Fruit fly (Drosophila melanogaster) whole organism, embryonic: ENCODE measurements around the gene CG43179.
A peak's percentile ranks its signal among the peaks of the same experiment; 100 is the strongest.

Experiments used
- Antp ChIP-seq: fragments of 200-800 bp; sonication (Bioruptor generic); optimal IDR thresholded peaks from 3 replicates; lab custom pipeline; 2016; ENCODE audit warnings: missing biosample characterization, missing genetic modification characterization
- B-H2 ChIP-seq: fragments of 200-800 bp; sonication (Bioruptor generic); optimal IDR thresholded peaks from 2 replicates; lab custom pipeline; 2018; ENCODE audit warnings: missing biosample characterization, mild to moderate bottlenecking, missing genetic modification characterization
- Bdp1 ChIP-seq: fragments of 200-800 bp; sonication (Bioruptor generic); optimal IDR thresholded peaks from 3 replicates; lab custom pipeline; 2016; ENCODE audit warnings: missing biosample characterization, missing genetic modification characterization
- CG10147 ChIP-seq: fragments of 200-800 bp; sonication (Bioruptor generic); optimal IDR thresholded peaks from 2 replicates; lab custom pipeline; 2019; ENCODE audit warnings: missing biosample characterization, mild to moderate bottlenecking, missing genetic modification characterization, moderate library complexity
- CG10209 ChIP-seq: fragments of 200-800 bp; sonication (Bioruptor generic); optimal IDR thresholded peaks from 3 replicates; lab custom pipeline; 2017; ENCODE audit warnings: missing biosample characterization, mild to moderate bottlenecking, missing genetic modification characterization, missing genetic modification reagents
- CG10274 ChIP-seq: fragments of 200-800 bp; sonication (Bioruptor generic); optimal IDR thresholded peaks from 3 replicates; lab custom pipeline; 2017; ENCODE audit warnings: missing biosample characterization, mild to moderate bottlenecking, missing genetic modification characterization
- CG11723 ChIP-seq: fragments of 200-800 bp; sonication (Bioruptor generic); optimal IDR thresholded peaks from 2 replicates; lab custom pipeline; 2017; ENCODE audit warnings: missing biosample characterization, mild to moderate bottlenecking, missing genetic modification characterization
- CG15011 ChIP-seq: fragments of 200-800 bp; sonication (Bioruptor generic); optimal IDR thresholded peaks from 3 replicates; lab custom pipeline; 2018; ENCODE audit warnings: missing biosample characterization, mild to moderate bottlenecking, missing genetic modification characterization
- CG16779 ChIP-seq: fragments of 200-800 bp; sonication (Bioruptor generic); IDR thresholded peaks from 2 replicates; pipeline ENCODE4 v1.3.6; 2022; ENCODE audit warnings: missing biosample characterization, missing genetic modification characterization
- CG2199 ChIP-seq: fragments of 200-800 bp; sonication (Bioruptor generic); IDR thresholded peaks from 3 replicates; pipeline ENCODE4 v1.3.6; 2022; ENCODE audit warnings: missing biosample characterization, missing genetic modification characterization
- CG31388 ChIP-seq: fragments of 200-800 bp; sonication (Bioruptor generic); optimal IDR thresholded peaks from 2 replicates; lab custom pipeline; 2016; ENCODE audit warnings: missing biosample characterization, missing genetic modification characterization
- CG32772 ChIP-seq: fragments of 200-800 bp; sonication (Bioruptor generic); IDR thresholded peaks from 2 replicates; pipeline ENCODE4 v1.3.6; 2022; ENCODE audit warnings: missing biosample characterization, missing genetic modification characterization
- CG3281 ChIP-seq: fragments of 200-800 bp; sonication (Bioruptor generic); optimal IDR thresholded peaks from 3 replicates; lab custom pipeline; 2017; ENCODE audit warnings: missing biosample characterization, mild to moderate bottlenecking, missing genetic modification characterization
- CG4282 ChIP-seq: fragments of 200-800 bp; sonication (Bioruptor generic); optimal IDR thresholded peaks from 2 replicates; lab custom pipeline; 2016; ENCODE audit warnings: missing biosample characterization, missing genetic modification characterization
- CG4730 ChIP-seq: fragments of 200-800 bp; sonication (Bioruptor generic); IDR thresholded peaks from 2 replicates; pipeline ENCODE4 v1.3.6; 2022; ENCODE audit warnings: missing biosample characterization, missing genetic modification characterization
- CG4854 ChIP-seq: fragments of 200-800 bp; sonication (Bioruptor generic); optimal IDR thresholded peaks from 2 replicates; lab custom pipeline; 2016; ENCODE audit warnings: missing biosample characterization, missing genetic modification characterization, inconsistent platforms
- CG5245 ChIP-seq: fragments of 200-800 bp; sonication (Bioruptor generic); optimal IDR thresholded peaks from 3 replicates; lab custom pipeline; 2016; ENCODE audit warnings: missing biosample characterization, missing genetic modification characterization
- CG6272 ChIP-seq: fragments of 200-800 bp; sonication (Bioruptor generic); IDR thresholded peaks from 2 replicates; pipeline ENCODE4 v1.3.6; 2022; ENCODE audit warnings: missing biosample characterization, missing genetic modification characterization
- CG8924 ChIP-seq: fragments of 200-800 bp; optimal IDR thresholded peaks from 3 replicates; lab custom pipeline; 2019; ENCODE audit warnings: missing biosample characterization, mild to moderate bottlenecking, missing genetic modification characterization, moderate library complexity
- CG8944 ChIP-seq: fragments of 200-800 bp; sonication (Bioruptor generic); optimal IDR thresholded peaks from 3 replicates; lab custom pipeline; 2016; ENCODE audit warnings: missing biosample characterization, missing genetic modification characterization
- CG9797 ChIP-seq: fragments of 200-800 bp; sonication (Bioruptor generic); optimal IDR thresholded peaks from 3 replicates; lab custom pipeline; 2018; ENCODE audit warnings: missing biosample characterization, mild to moderate bottlenecking, missing genetic modification characterization
- CG9932 ChIP-seq: fragments of 200-800 bp; sonication (Bioruptor generic); IDR thresholded peaks from 2 replicates; pipeline ENCODE4 v1.3.6; 2022; ENCODE audit warnings: missing biosample characterization, missing genetic modification characterization
- Deaf1 ChIP-seq: fragments of 200-800 bp; optimal IDR thresholded peaks from 3 replicates; lab custom pipeline; 2019; ENCODE audit warnings: missing biosample characterization, mild to moderate bottlenecking, missing genetic modification characterization, moderate library complexity
- Dref ChIP-seq: fragments of 200-800 bp; sonication (Bioruptor generic); IDR thresholded peaks from 2 replicates; pipeline ENCODE4 v1.3.6; 2022; ENCODE audit warnings: missing biosample characterization, missing genetic modification characterization
- NC2β ChIP-seq: fragments of 200-800 bp; sonication (Bioruptor generic); optimal IDR thresholded peaks from 2 replicates; lab custom pipeline; 2016; ENCODE audit warnings: missing biosample characterization, missing genetic modification characterization
- Nf-YA ChIP-seq: fragments of 200-800 bp; sonication (Bioruptor generic); IDR thresholded peaks from 2 replicates; pipeline ENCODE4 v1.3.6; 2022; ENCODE audit warnings: missing biosample characterization, missing genetic modification characterization
- Nf-YB ChIP-seq: fragments of 200-800 bp; sonication (Bioruptor generic); optimal IDR thresholded peaks from 3 replicates; lab custom pipeline; 2019; ENCODE audit warnings: missing biosample characterization, mild to moderate bottlenecking, missing genetic modification characterization, moderate library complexity
- Optix ChIP-seq: fragments of 200-800 bp; sonication (Bioruptor generic); IDR thresholded peaks from 3 replicates; pipeline ENCODE4 v1.3.6; 2022; ENCODE audit warnings: missing biosample characterization, missing genetic modification characterization
- Sin3A ChIP-seq: fragments of >200 bp; optimal IDR thresholded peaks from 2 replicates; lab custom pipeline; 2018
- Sox102F ChIP-seq: fragments of 200-800 bp; sonication (Bioruptor generic); optimal IDR thresholded peaks from 2 replicates; lab custom pipeline; 2018; ENCODE audit warnings: missing biosample characterization, mild to moderate bottlenecking, missing genetic modification characterization, moderate library complexity
- TFAM ChIP-seq: fragments of 200-800 bp; sonication (Bioruptor generic); optimal IDR thresholded peaks from 2 replicates; lab custom pipeline; 2017; ENCODE audit warnings: missing biosample characterization, missing genetic modification characterization, inconsistent platforms
- amos ChIP-seq: fragments of 200-800 bp; sonication (Bioruptor generic); IDR thresholded peaks from 2 replicates; pipeline ENCODE4 v1.3.6; 2022; ENCODE audit warnings: missing biosample characterization, missing genetic modification characterization; ENCODE audit not compliant: partially characterized antibody
- btn ChIP-seq: fragments of 200-800 bp; sonication (Bioruptor generic); optimal IDR thresholded peaks from 2 replicates; lab custom pipeline; 2016; ENCODE audit warnings: missing biosample characterization, missing genetic modification characterization
- crol ChIP-seq: fragments of 200-800 bp; sonication (Bioruptor generic); IDR thresholded peaks from 2 replicates; pipeline ENCODE4 v1.3.6; 2022; ENCODE audit warnings: missing biosample characterization, missing genetic modification characterization
- emc ChIP-seq: fragments of 200-800 bp; sonication (Bioruptor generic); optimal IDR thresholded peaks from 2 replicates; lab custom pipeline; 2016; ENCODE audit warnings: missing biosample characterization, missing genetic modification characterization
- ftz-f1 ChIP-seq: fragments of 200-800 bp; sonication (Bioruptor generic); optimal IDR thresholded peaks from 2 replicates; lab custom pipeline; 2016; ENCODE audit warnings: missing biosample characterization, missing genetic modification characterization
- gce ChIP-seq: fragments of 200-800 bp; sonication (Bioruptor generic); IDR thresholded peaks from 3 replicates; pipeline ENCODE4 v1.3.6; 2022; ENCODE audit warnings: missing biosample characterization, missing genetic modification characterization
- gt ChIP-seq: fragments of 200-800 bp; sonication (Bioruptor generic); IDR thresholded peaks from 2 replicates; pipeline ENCODE4 v1.3.6; 2022; ENCODE audit warnings: missing biosample characterization, missing genetic modification characterization
- ind ChIP-seq: fragments of 200-800 bp; sonication (Bioruptor generic); optimal IDR thresholded peaks from 3 replicates; lab custom pipeline; 2016; ENCODE audit warnings: missing biosample characterization, missing genetic modification characterization
- jing ChIP-seq: fragments of 200-800 bp; sonication (Bioruptor generic); optimal IDR thresholded peaks from 2 replicates; lab custom pipeline; 2018; ENCODE audit warnings: missing biosample characterization, mild to moderate bottlenecking, missing genetic modification characterization
- knrl ChIP-seq: fragments of 200-800 bp; sonication (Bioruptor generic); IDR thresholded peaks from 3 replicates; pipeline ENCODE4 v1.3.6; 2022; ENCODE audit warnings: missing biosample characterization, missing genetic modification characterization; ENCODE audit not compliant: partially characterized antibody
- lab ChIP-seq: fragments of 200-800 bp; sonication (Bioruptor generic); optimal IDR thresholded peaks from 3 replicates; lab custom pipeline; 2017; ENCODE audit warnings: missing biosample characterization, missing genetic modification characterization, mild to moderate bottlenecking, moderate library complexity, missing genetic modification reagents
- lbe ChIP-seq: fragments of 200-800 bp; sonication (Bioruptor generic); optimal IDR thresholded peaks from 2 replicates; lab custom pipeline; 2016; ENCODE audit warnings: missing biosample characterization, mild to moderate bottlenecking, missing genetic modification characterization
- lilli ChIP-seq: fragments of 200-800 bp; sonication (Bioruptor generic); optimal IDR thresholded peaks from 3 replicates; lab custom pipeline; 2016; ENCODE audit warnings: missing biosample characterization, missing genetic modification characterization
- nmo ChIP-seq: fragments of 200-800 bp; sonication (Bioruptor generic); optimal IDR thresholded peaks from 2 replicates; lab custom pipeline; 2018; ENCODE audit warnings: missing biosample characterization, mild to moderate bottlenecking, missing genetic modification characterization, moderate library complexity
- org-1 ChIP-seq: fragments of 200-800 bp; sonication (Bioruptor generic); optimal IDR thresholded peaks from 2 replicates; lab custom pipeline; 2017; ENCODE audit warnings: missing biosample characterization, missing genetic modification characterization
- sisA ChIP-seq: fragments of 200-800 bp; sonication (Bioruptor generic); IDR thresholded peaks from 2 replicates; pipeline ENCODE4 v1.3.6; 2022; ENCODE audit warnings: missing biosample characterization, missing genetic modification characterization
- so ChIP-seq: fragments of 200-800 bp; sonication (Bioruptor generic); IDR thresholded peaks from 3 replicates; pipeline ENCODE4 v1.3.6; 2022; ENCODE audit warnings: missing biosample characterization, missing genetic modification characterization
- twi ChIP-seq: fragments of 200-800 bp; optimal IDR thresholded peaks from 2 replicates; lab custom pipeline; 2019; ENCODE audit warnings: missing biosample characterization, mild to moderate bottlenecking, missing genetic modification characterization, moderate library complexity
- wor ChIP-seq: fragments of 200-800 bp; sonication (Bioruptor generic); IDR thresholded peaks from 2 replicates; pipeline ENCODE4 v1.3.6; 2022; ENCODE audit warnings: missing biosample characterization, missing genetic modification characterization
- zf30C ChIP-seq: fragments of 200-800 bp; sonication (Bioruptor generic); optimal IDR thresholded peaks from 3 replicates; lab custom pipeline; 2018; ENCODE audit warnings: missing biosample characterization, mild to moderate bottlenecking, missing genetic modification characterization

CG43179 gene

DNA sequence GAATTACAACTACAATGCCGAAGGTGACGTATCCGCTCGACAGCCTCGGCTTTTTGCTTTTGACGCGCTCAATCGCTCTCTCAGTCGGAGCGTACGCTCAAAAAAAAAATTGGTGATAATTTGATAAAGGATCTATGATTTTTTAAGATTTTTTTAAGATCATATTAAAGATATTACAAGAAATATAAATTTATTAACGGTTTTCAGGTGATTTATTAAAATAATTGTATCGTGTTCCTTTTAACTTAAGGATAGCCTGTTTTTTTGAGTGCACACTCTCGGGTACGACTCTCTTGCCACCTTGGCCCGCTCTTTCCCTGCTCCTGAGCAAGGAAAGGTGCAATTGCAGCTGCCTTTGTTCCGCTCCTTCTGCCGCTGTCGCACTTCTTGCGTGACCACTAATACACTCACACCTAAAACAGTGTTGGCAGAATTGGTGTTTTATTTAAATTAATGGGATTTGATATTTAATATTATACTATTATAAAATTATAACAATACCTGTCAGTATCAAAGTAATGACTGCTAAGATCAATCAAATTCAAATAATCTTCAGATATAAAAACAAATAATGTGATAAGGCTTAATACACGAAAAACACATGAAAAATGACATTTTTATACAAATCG is 22.1 kb downstream of the CG43179 start (continued):
- peak; percentile 22 for TF ChIP-seq B-H2 (GFP tag; lab: Kevin White, UChicago)
- no peak; the same call in 1 of the 2 replicates for TF ChIP-seq gt (GFP tag; lab: Robert Waterston, UW)
- peak; percentile 68 for TF ChIP-seq CG4730 (GFP tag; lab: Robert Waterston, UW)
- peak; percentile 67 for TF ChIP-seq Nf-YB
- TF ChIP-seq Nf-YA (GFP tag; lab: Robert Waterston, UW), result peak; percentile 67; the same call in 1 of the 2 replicates
- no peak for TF ChIP-seq CG4282 (GFP tag; lab: Kevin White, UChicago)
- TF ChIP-seq emc (GFP tag; lab: Kevin White, UChicago), result no peak
- TF ChIP-seq CG5245 (GFP tag; lab: Kevin White, UChicago), result peak; percentile 47
- TF ChIP-seq lilli (GFP tag; lab: Kevin White, UChicago), result no peak
- TF ChIP-seq CG16779 (GFP tag; lab: Robert Waterston, UW), result no peak
- peak; percentile 65 for TF ChIP-seq org-1 (GFP tag; lab: Kevin White, UChicago)
- TF ChIP-seq CG6272, result peak; percentile 71
- TF ChIP-seq CG9932 (GFP tag; lab: Robert Waterston, UW), result peak; percentile 72
- TF ChIP-seq Antp (GFP tag; lab: Kevin White, UChicago), result no peak
- peak; percentile 3 for TF ChIP-seq CG9797
- TF ChIP-seq so, result peak; percentile 88
- peak; percentile 20 for TF ChIP-seq Bdp1 (GFP tag; lab: Kevin White, UChicago)
- peak; percentile 97 for TF ChIP-seq zf30C
- no peak for TF ChIP-seq ftz-f1 (GFP tag; lab: Kevin White, UChicago)
- no peak for TF ChIP-seq amos
- TF ChIP-seq twi (tag; lab: Kevin White, UChicago), result peak; percentile 64
- TF ChIP-seq NC2β, result peak; percentile 3
- TF ChIP-seq Sin3A, result no peak
- peak; percentile 94 for TF ChIP-seq lbe (GFP tag; lab: Kevin White, UChicago)
- no peak for TF ChIP-seq CG11723 (GFP tag; lab: Kevin White, UChicago)
- TF ChIP-seq btn (GFP tag; lab: Kevin White, UChicago), result no peak
- TF ChIP-seq Deaf1, result peak; percentile 89
- peak; percentile 20 for TF ChIP-seq CG31388 (GFP tag; lab: Kevin White, UChicago)
- TF ChIP-seq CG2199 (GFP tag; lab: Robert Waterston, UW), result peak; percentile 55; the same call in 1 of the 3 replicates
- no peak for TF ChIP-seq wor (GFP tag; lab: Robert Waterston, UW)
- TF ChIP-seq jing, result peak; percentile 46
- no peak for TF ChIP-seq CG10147 (GFP tag; lab: Kevin White, UChicago)
- TF ChIP-seq ind, result peak; percentile 40
- TF ChIP-seq CG4854 (GFP tag; lab: Kevin White, UChicago), result no peak
- TF ChIP-seq CG10274 (GFP tag; lab: Kevin White, UChicago), result peak; percentile 42
- peak; percentile 66 for TF ChIP-seq CG15011 (GFP tag; lab: Kevin White, UChicago)
- TF ChIP-seq CG32772, result peak; percentile 70
- peak; percentile 71 for TF ChIP-seq Sox102F
- peak; percentile 29 for TF ChIP-seq CG8944 (GFP tag; lab: Kevin White, UChicago)
- peak; percentile 75 for TF ChIP-seq nmo (GFP tag; lab: Kevin White, UChicago)
- TF ChIP-seq CG8924 (tag; lab: Kevin White, UChicago), result peak; percentile 91
- TF ChIP-seq CG3281, result no peak
- TF ChIP-seq Dref (GFP tag; lab: Robert Waterston, UW), result no peak
- peak; percentile 56 for TF ChIP-seq crol (GFP tag; lab: Robert Waterston, UW)
- peak; percentile 72; the same call in 2 of the 3 replicates for TF ChIP-seq gce (GFP tag; lab: Robert Waterston, UW)
- peak; percentile 36 for TF ChIP-seq TFAM (GFP tag; lab: Kevin White, UChicago)
- no peak for TF ChIP-seq knrl
- TF ChIP-seq Optix (GFP tag; lab: Robert Waterston, UW), result peak; percentile 54; the same call in 2 of the 3 replicates
- peak; percentile 91 for TF ChIP-seq lab (GFP tag; lab: Kevin White, UChicago)
- TF ChIP-seq sisA (GFP tag; lab: Robert Waterston, UW), result peak; percentile 70
- peak; percentile 86 for TF ChIP-seq CG10209 (GFP tag; lab: Kevin White, UChicago)
